Worm (Caenorhabditis elegans) whole organism, late embryonic: Measurements from ENCODE around the gene W05B10.6.

ENCODE experiments used
- Y22D7AL.16 ChIP-seq: sonication (generic microtip); optimal IDR thresholded peaks from 2 replicates; lab custom pipeline; 2016; ENCODE audit warnings: missing genetic modification characterization, missing compliant biosample characterization
- ceh-9 ChIP-seq: sonication (generic microtip); optimal IDR thresholded peaks from 2 replicates; lab custom pipeline; 2016; ENCODE audit warnings: mild to moderate bottlenecking, missing genetic modification characterization, inconsistent platforms, missing compliant biosample characterization
- lin-11 ChIP-seq: fragments of 200-800 bp; sonication (Bioruptor generic); optimal IDR thresholded peaks from 2 replicates; lab custom pipeline; 2018; ENCODE audit warnings: mild to moderate bottlenecking, missing genetic modification characterization, missing compliant biosample characterization
- pqm-1 ChIP-seq: sonication (generic microtip); optimal IDR thresholded peaks from 2 replicates; lab custom pipeline; 2016; ENCODE audit warnings: missing genetic modification characterization, missing compliant biosample characterization
- sdc-2 ChIP-seq: sonication (generic microtip); optimal IDR thresholded peaks from 2 replicates; lab custom pipeline; 2016; ENCODE audit warnings: missing genotype, missing genetic modification characterization, missing compliant biosample characterization
- tbx-2 ChIP-seq: sonication (generic microtip); optimal IDR thresholded peaks from 2 replicates; lab custom pipeline; 2016; ENCODE audit warnings: missing genetic modification characterization, missing compliant biosample characterization
- tbx-7 ChIP-seq: sonication (generic microtip); optimal IDR thresholded peaks from 2 replicates; lab custom pipeline; 2016; ENCODE audit warnings: missing genotype, missing genetic modification characterization, missing compliant biosample characterization

- TF ChIP-seq Y22D7AL.16 (tag; lab: Kevin White, UChicago) (no peak), lin-11 (no peak), pqm-1 (no peak), tbx-2 (tag; lab: Kevin White, UChicago) (no peak), tbx-7 (no peak), sdc-2 (no peak), ceh-9 (tag; lab: Kevin White, UChicago) (no peak)
These were observed 37.1 kb upstream of the W05B10.6 start, which contains the start of gene parn-1 for ce11 chrV:12695155-12695554.
